Fruit fly (Drosophila melanogaster) whole organism, embryonic: ENCODE measurements around the gene CG3184.

Experiments
- Adf1 ChIP-seq: fragments of 200-800 bp; sonication (Bioruptor generic); IDR thresholded peaks from 2 replicates; pipeline ENCODE4 v1.3.6; 2022; ENCODE audit warnings: missing biosample characterization, missing genetic modification characterization
- BEAF-32 ChIP-seq: fragments of 200-800 bp; sonication (Bioruptor generic); optimal IDR thresholded peaks from 3 replicates; lab custom pipeline; 2017; ENCODE audit warnings: missing biosample characterization, missing genetic modification characterization, mild to moderate bottlenecking, moderate library complexity, missing genetic modification reagents
- CG10366 ChIP-seq: fragments of 200-800 bp; sonication (Bioruptor generic); IDR thresholded peaks from 2 replicates; pipeline ENCODE4 v1.3.6; 2022; ENCODE audit warnings: missing biosample characterization, missing genetic modification characterization
- CG11456 ChIP-seq: fragments of 200-800 bp; sonication (Bioruptor generic); IDR thresholded peaks from 3 replicates; pipeline ENCODE4 v1.3.6; 2022; ENCODE audit warnings: missing biosample characterization, missing genetic modification characterization
- CG12236 ChIP-seq: fragments of 200-800 bp; sonication (Bioruptor generic); optimal IDR thresholded peaks from 2 replicates; lab custom pipeline; 2016; ENCODE audit warnings: missing biosample characterization, missing genetic modification characterization
- CG12299 ChIP-seq: fragments of 200-800 bp; sonication (Bioruptor generic); optimal IDR thresholded peaks from 2 replicates; lab custom pipeline; 2018; ENCODE audit warnings: missing biosample characterization, mild to moderate bottlenecking, missing genetic modification characterization
- CG14441 ChIP-seq: fragments of 200-800 bp; sonication (Bioruptor generic); IDR thresholded peaks from 2 replicates; pipeline ENCODE4 v1.3.6; 2022; ENCODE audit warnings: missing biosample characterization, missing genetic modification characterization
- CG15073 ChIP-seq: fragments of 200-800 bp; sonication (Bioruptor generic); optimal IDR thresholded peaks from 2 replicates; lab custom pipeline; 2016; ENCODE audit warnings: missing biosample characterization, missing genetic modification characterization
- CG15479 ChIP-seq: fragments of 200-800 bp; sonication (Bioruptor generic); optimal IDR thresholded peaks from 3 replicates; lab custom pipeline; 2019; ENCODE audit warnings: missing biosample characterization, mild to moderate bottlenecking, missing genetic modification characterization, moderate library complexity
- CG15601 ChIP-seq: fragments of 200-800 bp; sonication (Bioruptor generic); optimal IDR thresholded peaks from 3 replicates; lab custom pipeline; 2019; ENCODE audit warnings: missing biosample characterization, mild to moderate bottlenecking, missing genetic modification characterization, moderate library complexity
- CG17186 ChIP-seq: fragments of 200-800 bp; sonication (Bioruptor generic); optimal IDR thresholded peaks from 3 replicates; lab custom pipeline; 2017; ENCODE audit warnings: missing biosample characterization, missing genetic modification reagents, missing genetic modification characterization
- CG1792 ChIP-seq: fragments of 200-800 bp; sonication (Bioruptor generic); optimal IDR thresholded peaks from 2 replicates; lab custom pipeline; 2016; ENCODE audit warnings: missing biosample characterization, missing genetic modification characterization
- CG18599 ChIP-seq: fragments of 200-800 bp; sonication (Bioruptor generic); optimal IDR thresholded peaks from 3 replicates; lab custom pipeline; 2017; ENCODE audit warnings: missing biosample characterization, missing genetic modification characterization, mild to moderate bottlenecking, moderate library complexity, missing genetic modification reagents
- CG3065 ChIP-seq: fragments of 200-800 bp; sonication (Bioruptor generic); optimal IDR thresholded peaks from 2 replicates; lab custom pipeline; 2016; ENCODE audit warnings: missing biosample characterization, missing genetic modification characterization
- CG33557 ChIP-seq: fragments of 200-800 bp; sonication (Bioruptor generic); optimal IDR thresholded peaks from 2 replicates; lab custom pipeline; 2019; ENCODE audit warnings: missing biosample characterization, mild to moderate bottlenecking, missing genetic modification characterization, moderate library complexity
- CG34224 ChIP-seq: fragments of 200-800 bp; sonication (Bioruptor generic); IDR thresholded peaks from 3 replicates; pipeline ENCODE4 v1.3.6; 2022; ENCODE audit warnings: missing biosample characterization, missing genetic modification characterization; ENCODE audit not compliant: partially characterized antibody
- CG7357 ChIP-seq: fragments of 200-800 bp; sonication (Bioruptor generic); IDR thresholded peaks from 3 replicates; pipeline ENCODE4 v1.3.6; 2022; ENCODE audit warnings: missing biosample characterization, missing genetic modification characterization
- CG7963 ChIP-seq: fragments of 200-800 bp; sonication (Bioruptor generic); IDR thresholded peaks from 3 replicates; pipeline ENCODE4 v1.3.6; 2022; ENCODE audit warnings: missing biosample characterization, missing genetic modification characterization; ENCODE audit not compliant: partially characterized antibody
- CG9437 ChIP-seq: fragments of 200-800 bp; sonication (Bioruptor generic); optimal IDR thresholded peaks from 2 replicates; lab custom pipeline; 2018; ENCODE audit warnings: missing biosample characterization, mild to moderate bottlenecking, missing genetic modification characterization
- CG9876 ChIP-seq: fragments of 200-800 bp; sonication (Bioruptor generic); optimal IDR thresholded peaks from 2 replicates; lab custom pipeline; 2016; ENCODE audit warnings: missing biosample characterization, missing genetic modification characterization
- Dfd ChIP-seq, 2 experiments: fragments of >200 bp; optimal IDR thresholded peaks; 2 replicates each; lab custom pipeline; 2017; ENCODE audit warnings: missing biosample characterization in 2 of 2, missing genetic modification characterization in 2 of 2
- Dref ChIP-seq: fragments of 200-800 bp; sonication (Bioruptor generic); IDR thresholded peaks from 2 replicates; pipeline ENCODE4 v1.3.6; 2022; ENCODE audit warnings: missing biosample characterization, missing genetic modification characterization
- E2f1 ChIP-seq: fragments of 200-800 bp; sonication (Bioruptor generic); IDR thresholded peaks from 2 replicates; pipeline ENCODE4 v1.3.6; 2022; ENCODE audit warnings: missing biosample characterization, missing genetic modification characterization
- Ets65A ChIP-seq: fragments of 200-800 bp; sonication (Bioruptor generic); peaks from one replicate; lab custom pipeline; 2016; ENCODE audit warnings: missing biosample characterization, missing genetic modification characterization
- HmgZ ChIP-seq: fragments of 200-800 bp; sonication (Bioruptor generic); optimal IDR thresholded peaks from 2 replicates; lab custom pipeline; 2018; ENCODE audit warnings: missing biosample characterization, mild to moderate bottlenecking, missing genetic modification characterization
- Kr ChIP-seq: fragments of 200-800 bp; sonication (Bioruptor generic); optimal IDR thresholded peaks from 2 replicates; lab custom pipeline; 2017; ENCODE audit warnings: missing biosample characterization, mild to moderate bottlenecking, missing genetic modification characterization
- MBD-R2 ChIP-seq: fragments of 200-800 bp; sonication (Bioruptor generic); IDR thresholded peaks from 2 replicates; pipeline ENCODE4 v1.3.6; 2022; ENCODE audit warnings: missing biosample characterization, missing genetic modification characterization
- Mes4 ChIP-seq: fragments of 200-800 bp; sonication (Bioruptor generic); optimal IDR thresholded peaks from 2 replicates; lab custom pipeline; 2016; ENCODE audit warnings: missing biosample characterization, missing genetic modification characterization
- NK7.1 ChIP-seq: fragments of 200-800 bp; sonication (Bioruptor generic); optimal IDR thresholded peaks from 3 replicates; lab custom pipeline; 2016; ENCODE audit warnings: missing biosample characterization, missing genetic modification characterization
- Opbp ChIP-seq: fragments of 200-800 bp; sonication (Bioruptor generic); IDR thresholded peaks from 3 replicates; pipeline ENCODE4 v1.3.6; 2022; ENCODE audit warnings: missing biosample characterization, missing genetic modification characterization; ENCODE audit not compliant: partially characterized antibody
- Pdp1 ChIP-seq, 2 experiments: fragments of 200-800 bp; sonication (Bioruptor generic); optimal IDR thresholded peaks; 3 replicates each; lab custom pipeline; 2016; ENCODE audit warnings: missing biosample characterization in 2 of 2, missing genetic modification characterization in 2 of 2, mild to moderate bottlenecking in 1 of 2, moderate library complexity in 1 of 2
- Sin3A ChIP-seq: fragments of >200 bp; optimal IDR thresholded peaks from 2 replicates; lab custom pipeline; 2018
- Six4 ChIP-seq: fragments of 200-800 bp; sonication (Bioruptor generic); optimal IDR thresholded peaks from 2 replicates; lab custom pipeline; 2016; ENCODE audit warnings: missing biosample characterization, missing genetic modification characterization
- YL-1 ChIP-seq: fragments of 200-800 bp; sonication (Bioruptor generic); optimal IDR thresholded peaks from 3 replicates; lab custom pipeline; 2017; ENCODE audit warnings: missing biosample characterization, mild to moderate bottlenecking, missing genetic modification characterization
- bbx ChIP-seq: fragments of 200-800 bp; sonication (Bioruptor generic); IDR thresholded peaks from 2 replicates; pipeline ENCODE4 v1.3.6; 2022; ENCODE audit warnings: missing biosample characterization, missing genetic modification characterization; ENCODE audit not compliant: partially characterized antibody
- chinmo ChIP-seq: fragments of 200-800 bp; sonication (Bioruptor generic); IDR thresholded peaks from 4 replicates; pipeline ENCODE4 v1.3.6; 2022; ENCODE audit warnings: missing biosample characterization, missing genetic modification characterization; ENCODE audit not compliant: partially characterized antibody
- danr ChIP-seq: fragments of 200-800 bp; sonication (Bioruptor generic); IDR thresholded peaks from 2 replicates; pipeline ENCODE4 v1.3.6; 2022; ENCODE audit warnings: missing biosample characterization, missing genetic modification characterization
- fd96Cb ChIP-seq: fragments of 200-800 bp; sonication (Bioruptor generic); optimal IDR thresholded peaks from 2 replicates; lab custom pipeline; 2018; ENCODE audit warnings: missing biosample characterization, mild to moderate bottlenecking, missing genetic modification characterization, moderate library complexity
- fru ChIP-seq: fragments of >200 bp; optimal IDR thresholded peaks from 2 replicates; lab custom pipeline; 2017
- ham ChIP-seq: fragments of 200-800 bp; sonication (Bioruptor generic); IDR thresholded peaks from 2 replicates; pipeline ENCODE4 v1.3.6; 2022; ENCODE audit warnings: missing biosample characterization, missing genetic modification characterization
- hth ChIP-seq: fragments of >200 bp; optimal IDR thresholded peaks from 2 replicates; lab custom pipeline; 2017; ENCODE audit warnings: inconsistent platforms
- insv ChIP-seq, 2 experiments: fragments of 200-800 bp; sonication (Bioruptor generic); optimal IDR thresholded peaks; 3 replicates each; lab custom pipeline; 2016 to 2018; ENCODE audit warnings: missing biosample characterization in 2 of 2, missing genetic modification characterization in 2 of 2
- lab ChIP-seq: fragments of 200-800 bp; sonication (Bioruptor generic); optimal IDR thresholded peaks from 3 replicates; lab custom pipeline; 2017; ENCODE audit warnings: missing biosample characterization, missing genetic modification characterization, mild to moderate bottlenecking, moderate library complexity, missing genetic modification reagents
- oc ChIP-seq: fragments of 200-800 bp; sonication (Bioruptor generic); optimal IDR thresholded peaks from 2 replicates; lab custom pipeline; 2018; ENCODE audit warnings: missing biosample characterization, mild to moderate bottlenecking, missing genetic modification characterization, moderate library complexity
- odd ChIP-seq: fragments of 200-800 bp; sonication (Bioruptor generic); optimal IDR thresholded peaks from 2 replicates; lab custom pipeline; 2017; ENCODE audit warnings: missing biosample characterization, mild to moderate bottlenecking, missing genetic modification characterization
- onecut ChIP-seq: fragments of 200-800 bp; sonication (Bioruptor generic); IDR thresholded peaks from 2 replicates; pipeline ENCODE4 v1.3.6; 2022; ENCODE audit warnings: missing biosample characterization, missing genetic modification characterization
- shn ChIP-seq: fragments of 200-800 bp; sonication (Bioruptor generic); optimal IDR thresholded peaks from 3 replicates; lab custom pipeline; 2016; ENCODE audit warnings: missing biosample characterization, missing genetic modification characterization
- so ChIP-seq: fragments of 200-800 bp; sonication (Bioruptor generic); IDR thresholded peaks from 3 replicates; pipeline ENCODE4 v1.3.6; 2022; ENCODE audit warnings: missing biosample characterization, missing genetic modification characterization
- sr ChIP-seq: fragments of 200-800 bp; sonication (Bioruptor generic); IDR thresholded peaks from 3 replicates; pipeline ENCODE4 v1.3.6; 2022; ENCODE audit warnings: missing biosample characterization, missing genetic modification characterization
- stc ChIP-seq: fragments of 200-800 bp; sonication (Bioruptor generic); IDR thresholded peaks from 2 replicates; pipeline ENCODE4 v1.3.6; 2022; ENCODE audit warnings: missing biosample characterization, missing genetic modification characterization
- unc-4 ChIP-seq: fragments of 200-800 bp; sonication (Bioruptor generic); IDR thresholded peaks from 2 replicates; pipeline ENCODE4 v1.3.6; 2022; ENCODE audit warnings: missing biosample characterization, missing genetic modification characterization; ENCODE audit not compliant: partially characterized antibody

CG3184 gene

dm6 chrX:6694105-6694788 lies 5.7 kb upstream of the CG3184 start:
- TF ChIP-seq MBD-R2: peak; percentile 49; the same call in 1 of the 2 replicates
- peak; percentile 43; the same call in 1 of the 4 replicates for TF ChIP-seq chinmo (GFP tag; lab: Robert Waterston, UW)
- no peak for TF ChIP-seq fru (lab: Kevin White, UChicago)
- no peak for TF ChIP-seq Opbp (GFP tag; lab: Robert Waterston, UW)
- TF ChIP-seq bbx (GFP tag; lab: Robert Waterston, UW): 0 out of 2 replicates have a peak, but pooled peaks have one; percentile 6
- no peak for TF ChIP-seq shn (GFP tag; lab: Kevin White, UChicago)
- no peak for TF ChIP-seq unc-4 (GFP tag; lab: Robert Waterston, UW)
- no peak for TF ChIP-seq CG14441
- TF ChIP-seq HmgZ (tag; lab: Kevin White, UChicago): peak; percentile 24
- no peak for TF ChIP-seq odd (GFP tag; lab: Kevin White, UChicago)
- peak in 1 of 2 experiments; percentile 4 for TF ChIP-seq insv (GFP tag; optimal IDR thresholded peaks at IDR 0.05; lab: Kevin White, UChicago)
- no peak for TF ChIP-seq ham
- peak; percentile 80 for TF ChIP-seq YL-1 (GFP tag; lab: Kevin White, UChicago)
- TF ChIP-seq CG9437 (GFP tag; lab: Kevin White, UChicago): no peak
- peak; percentile 63 for TF ChIP-seq CG15479 (GFP tag; lab: Kevin White, UChicago)
- peak in 1 of 2 experiments; percentile 92 for TF ChIP-seq Pdp1 (GFP tag; optimal IDR thresholded peaks at IDR 0.05; lab: Kevin White, UChicago)
- TF ChIP-seq NK7.1 (GFP tag; lab: Kevin White, UChicago): no peak
- TF ChIP-seq danr (GFP tag; lab: Robert Waterston, UW): no peak
- TF ChIP-seq CG12299 (tag; lab: Kevin White, UChicago): no peak
- TF ChIP-seq Mes4 (GFP tag; lab: Kevin White, UChicago): no peak
- TF ChIP-seq CG1792: no peak
- no peak for TF ChIP-seq E2f1 (GFP tag; lab: Robert Waterston, UW)
- TF ChIP-seq CG34224 (GFP tag; lab: Robert Waterston, UW): no peak
- TF ChIP-seq CG15601 (tag; lab: Kevin White, UChicago): no peak
- TF ChIP-seq Six4: no peak
- no peak for TF ChIP-seq stc (GFP tag; lab: Robert Waterston, UW)
- TF ChIP-seq oc: no peak
- no peak for TF ChIP-seq CG7357 (GFP tag; lab: Robert Waterston, UW)
- TF ChIP-seq Dref (GFP tag; lab: Robert Waterston, UW): peak; percentile 53
- TF ChIP-seq lab (GFP tag; lab: Kevin White, UChicago): no peak
- no peak for TF ChIP-seq hth (lab: Kevin White, UChicago)
- no peak for TF ChIP-seq so (GFP tag; lab: Robert Waterston, UW)
- TF ChIP-seq CG33557 (GFP tag; lab: Kevin White, UChicago): no peak
- TF ChIP-seq CG12236 (GFP tag; lab: Kevin White, UChicago): no peak
- TF ChIP-seq CG15073 (GFP tag; lab: Kevin White, UChicago): no peak
- no peak for TF ChIP-seq BEAF-32 (GFP tag; lab: Kevin White, UChicago)
- TF ChIP-seq CG18599 (GFP tag; lab: Kevin White, UChicago): no peak
- TF ChIP-seq CG11456 (GFP tag; lab: Robert Waterston, UW): no peak
- TF ChIP-seq Dfd (GFP tag; optimal IDR thresholded peaks at IDR 0.05; lab: Kevin White, UChicago): no peak
- TF ChIP-seq CG17186 (GFP tag; lab: Kevin White, UChicago): peak; percentile 22
- TF ChIP-seq Sin3A: no peak
- TF ChIP-seq CG10366 (GFP tag; lab: Robert Waterston, UW): no peak
- peak; percentile 96 for TF ChIP-seq Adf1 (GFP tag; lab: Robert Waterston, UW)
- TF ChIP-seq CG7963 (GFP tag; lab: Robert Waterston, UW): no peak
- no peak for TF ChIP-seq fd96Cb (tag; lab: Kevin White, UChicago)
- TF ChIP-seq Kr (GFP tag; lab: Kevin White, UChicago): peak; percentile 42
- no peak for TF ChIP-seq CG9876 (GFP tag; lab: Kevin White, UChicago)
- no peak for TF ChIP-seq CG3065 (GFP tag; lab: Kevin White, UChicago)
- peak; percentile 100 for TF ChIP-seq onecut (GFP tag; lab: Robert Waterston, UW)
- TF ChIP-seq sr (GFP tag; lab: Robert Waterston, UW): no peak
- TF ChIP-seq Ets65A (GFP tag; lab: Kevin White, UChicago): no peak
